Worm (Caenorhabditis elegans) whole organism, L1 larva: Measurements from ENCODE around the gene F53H1.3.

Experiments used
- C16A3.4 ChIP-seq: fragments of 150-350 bp; optimal IDR thresholded peaks from 2 replicates; lab custom pipeline; 2014; ENCODE audit warnings: missing biosample characterization, missing genetic modification characterization
- C34B4.2 ChIP-seq: sonication (generic microtip); optimal IDR thresholded peaks from 2 replicates; lab custom pipeline; 2017; ENCODE audit warnings: mild to moderate bottlenecking, missing genetic modification characterization, missing compliant biosample characterization
- alr-1 ChIP-seq: fragments of 200-800 bp; sonication (Bioruptor generic); optimal IDR thresholded peaks from 2 replicates; lab custom pipeline; 2018; ENCODE audit warnings: borderline replicate concordance, mild to moderate bottlenecking, missing genetic modification characterization, missing compliant biosample characterization
- aly-2 ChIP-seq: fragments of 150-350 bp; optimal IDR thresholded peaks from 2 replicates; lab custom pipeline; 2014; ENCODE audit warnings: missing biosample characterization, missing genetic modification characterization
- ama-1 ChIP-seq: fragments of 150-350 bp; optimal IDR thresholded peaks from 2 replicates; lab custom pipeline; 2014
- ceh-8 ChIP-seq: fragments of 200-800 bp; sonication (Bioruptor generic); optimal IDR thresholded peaks from 2 replicates; lab custom pipeline; 2018; ENCODE audit warnings: mild to moderate bottlenecking, missing genetic modification characterization, moderate library complexity, missing compliant biosample characterization
- ceh-88 ChIP-seq: fragments of 200-800 bp; sonication (Bioruptor generic); IDR thresholded peaks from 2 replicates; pipeline ENCODE4 v1.3.6; 2022; ENCODE audit warnings: missing genetic modification characterization, missing compliant biosample characterization
- ces-1 ChIP-seq: fragments of 150-350 bp; optimal IDR thresholded peaks from 2 replicates; lab custom pipeline; 2014; ENCODE audit warnings: missing biosample characterization, missing genetic modification reagents, missing genetic modification characterization
- efl-1 ChIP-seq, 4 experiments: fragments of 150-350 bp; optimal IDR thresholded peaks in 3 of 4; peaks in 1 of 4; 1 replicate in 1 of 4; 2 replicates in 3 of 4; lab custom pipeline; 2014; ENCODE audit warnings: missing biosample characterization in 2 of 4, missing genetic modification characterization in 2 of 4, missing genetic modification reagents in 2 of 4
- efl-3 ChIP-seq: fragments of 200-800 bp; sonication (Bioruptor generic); optimal IDR thresholded peaks from 2 replicates; lab custom pipeline; 2018; ENCODE audit warnings: mild to moderate bottlenecking, missing genetic modification characterization, missing compliant biosample characterization
- fkh-10 ChIP-seq: sonication (generic microtip); optimal IDR thresholded peaks from 2 replicates; lab custom pipeline; 2017; ENCODE audit warnings: missing biosample characterization, missing genetic modification reagents, missing genetic modification characterization
- fkh-4 ChIP-seq: sonication (generic microtip); optimal IDR thresholded peaks from 2 replicates; lab custom pipeline; 2016; ENCODE audit warnings: missing compliant biosample characterization, missing genetic modification characterization, borderline replicate concordance
- hlh-4 ChIP-seq: sonication (generic microtip); optimal IDR thresholded peaks from 2 replicates; lab custom pipeline; 2016; ENCODE audit warnings: mild to moderate bottlenecking, missing genetic modification characterization, missing compliant biosample characterization
- irx-1 ChIP-seq: sonication (generic microtip); optimal IDR thresholded peaks from 2 replicates; lab custom pipeline; 2016; ENCODE audit warnings: missing genetic modification characterization, missing compliant biosample characterization
- lin-13 ChIP-seq: fragments of 150-350 bp; optimal IDR thresholded peaks from 2 replicates; lab custom pipeline; 2014; ENCODE audit warnings: missing biosample characterization, missing genetic modification reagents, missing genetic modification characterization
- lin-14 ChIP-seq: fragments of 200-800 bp; sonication (Bioruptor generic); optimal IDR thresholded peaks from 2 replicates; lab custom pipeline; 2018; ENCODE audit warnings: mild to moderate bottlenecking, missing genetic modification characterization, moderate library complexity, missing compliant biosample characterization
- lin-15B ChIP-seq: fragments of 150-350 bp; sonication (generic microtip); optimal IDR thresholded peaks from 3 replicates; lab custom pipeline; 2014; ENCODE audit warnings: missing biosample characterization, missing genetic modification characterization
- lin-35 ChIP-seq, 2 experiments: fragments of 150-350 bp; optimal IDR thresholded peaks; 2 replicates each; lab custom pipeline; 2014; ENCODE audit warnings: missing biosample characterization in 2 of 2, missing genetic modification characterization in 2 of 2, missing genetic modification reagents in 2 of 2
- lin-39 ChIP-seq: fragments of 150-350 bp; optimal IDR thresholded peaks from 2 replicates; lab custom pipeline; 2014; ENCODE audit warnings: missing biosample characterization, missing genetic modification reagents, missing genetic modification characterization
- lsy-2 ChIP-seq, 2 experiments: fragments of 150-350 bp; optimal IDR thresholded peaks; 2 replicates each; lab custom pipeline; 2014; ENCODE audit warnings: missing biosample characterization in 2 of 2, missing genetic modification characterization in 2 of 2
- mef-2 ChIP-seq: fragments of 150-350 bp; optimal IDR thresholded peaks from 2 replicates; lab custom pipeline; 2014; ENCODE audit warnings: missing biosample characterization, missing genetic modification characterization
- mep-1 ChIP-seq: fragments of 150-350 bp; optimal IDR thresholded peaks from 2 replicates; lab custom pipeline; 2014; ENCODE audit warnings: missing biosample characterization, missing genetic modification characterization
- nhr-11 ChIP-seq: fragments of 150-350 bp; optimal IDR thresholded peaks from 2 replicates; lab custom pipeline; 2014; ENCODE audit warnings: missing biosample characterization, missing genetic modification characterization
- nhr-12 ChIP-seq: sonication (generic microtip); optimal IDR thresholded peaks from 2 replicates; lab custom pipeline; 2017; ENCODE audit warnings: missing biosample characterization, missing genetic modification characterization
- nhr-20 ChIP-seq: sonication (generic microtip); optimal IDR thresholded peaks from 2 replicates; lab custom pipeline; 2016; ENCODE audit warnings: mild to moderate bottlenecking, missing genetic modification characterization, missing compliant biosample characterization
- nhr-237 ChIP-seq: fragments of 150-350 bp; optimal IDR thresholded peaks from 2 replicates; lab custom pipeline; 2014; ENCODE audit warnings: missing biosample characterization, missing genetic modification characterization
- nhr-47 ChIP-seq: sonication (generic microtip); optimal IDR thresholded peaks from 2 replicates; lab custom pipeline; 2016; ENCODE audit warnings: mild to moderate bottlenecking, missing genetic modification characterization, moderate library complexity, missing compliant biosample characterization
- nhr-76 ChIP-seq: sonication (generic microtip); optimal IDR thresholded peaks from 2 replicates; lab custom pipeline; 2017; ENCODE audit warnings: missing biosample characterization, missing genetic modification characterization
- nhr-84 ChIP-seq: sonication (generic microtip); optimal IDR thresholded peaks from 2 replicates; lab custom pipeline; 2017; ENCODE audit warnings: missing biosample characterization, missing genetic modification characterization
- pag-3 ChIP-seq: sonication (generic microtip); optimal IDR thresholded peaks from 2 replicates; lab custom pipeline; 2017; ENCODE audit warnings: missing genetic modification characterization, mild to moderate bottlenecking, missing compliant biosample characterization, antibody characterized with exemption, borderline replicate concordance; ENCODE audit not compliant: insufficient read depth
- snu-23 ChIP-seq: sonication (generic microtip); optimal IDR thresholded peaks from 2 replicates; lab custom pipeline; 2016; ENCODE audit warnings: missing genetic modification characterization, missing compliant biosample characterization
- sox-4 ChIP-seq: sonication (generic microtip); optimal IDR thresholded peaks from 2 replicates; lab custom pipeline; 2016; ENCODE audit warnings: missing genetic modification characterization, missing compliant biosample characterization
- sptf-1 ChIP-seq: fragments of 150-350 bp; optimal IDR thresholded peaks from 2 replicates; lab custom pipeline; 2014; ENCODE audit warnings: missing biosample characterization, missing genetic modification characterization
- tlp-1 ChIP-seq: fragments of 150-350 bp; optimal IDR thresholded peaks from 2 replicates; lab custom pipeline; 2014; ENCODE audit warnings: missing biosample characterization, missing genetic modification characterization
- unc-62 ChIP-seq: fragments of 150-350 bp; optimal IDR thresholded peaks from 2 replicates; lab custom pipeline; 2014; ENCODE audit warnings: missing biosample characterization, missing genetic modification reagents, missing genetic modification characterization
- xbp-1 ChIP-seq: sonication (generic microtip); optimal IDR thresholded peaks from 2 replicates; lab custom pipeline; 2016; ENCODE audit warnings: missing genetic modification characterization, missing compliant biosample characterization
- zag-1 ChIP-seq: fragments of 150-350 bp; optimal IDR thresholded peaks from 2 replicates; lab custom pipeline; 2014; ENCODE audit warnings: missing biosample characterization, missing genetic modification characterization
- ztf-11 ChIP-seq, 2 experiments: sonication (generic microtip); optimal IDR thresholded peaks; 2 replicates each; lab custom pipeline; 2016 to 2017; ENCODE audit warnings: missing genetic modification characterization in 2 of 2, missing biosample characterization in 1 of 2, missing compliant biosample characterization in 1 of 2
- ztf-4 ChIP-seq: fragments of 150-350 bp; optimal IDR thresholded peaks from 2 replicates; lab custom pipeline; 2014; ENCODE audit warnings: missing biosample characterization, missing genetic modification characterization

F53H1.3 gene

DNA sequence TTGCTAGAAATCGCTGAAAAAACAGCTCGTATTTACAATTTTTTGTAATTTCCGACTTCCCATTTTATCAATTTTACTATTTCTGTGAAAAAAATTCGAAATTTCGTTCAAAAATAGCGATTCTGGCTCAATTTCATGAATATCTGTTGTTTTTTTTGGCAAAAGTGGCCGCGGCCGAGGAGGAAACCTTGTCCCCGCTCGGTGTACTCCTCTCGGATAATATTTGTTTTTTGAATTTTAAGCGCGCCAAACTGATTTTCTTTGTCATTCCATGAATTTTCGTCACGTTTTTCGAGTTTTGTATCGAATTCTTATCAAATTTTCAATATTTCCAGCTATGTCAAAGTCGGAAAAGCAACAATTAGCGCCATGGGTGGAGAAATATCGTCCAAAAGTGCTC is 18.0 kb downstream of the F53H1.3 start, which contains the start of gene rfc-2 (continued):
- TF ChIP-seq ces-1 (no peak), unc-62 (no peak), fkh-4 (tag; lab: Kevin White, UChicago) (peak; percentile 38), ztf-11 (tag; optimal IDR thresholded peaks at IDR 0.05; lab: Kevin White, UChicago) (peak in 1 of 2 experiments; percentile 61), fkh-10 (GFP tag; lab: Kevin White, UChicago) (no peak), ztf-4 (tag; lab: Kevin White, UChicago) (no peak), ama-1 (lab: Kevin White, UChicago) (no peak), efl-3 (GFP tag; lab: Kevin White, UChicago) (no peak), nhr-237 (tag; lab: Kevin White, UChicago) (no peak), lin-15B (tag; lab: Kevin White, UChicago) (peak; percentile 49), xbp-1 (peak; percentile 38), mef-2 (tag; lab: Kevin White, UChicago) (no peak), lin-14 (no peak), alr-1 (tag; lab: Kevin White, UChicago) (no peak), sptf-1 (tag; lab: Kevin White, UChicago) (no peak), nhr-12 (tag; lab: Kevin White, UChicago) (no peak), nhr-76 (tag; lab: Kevin White, UChicago) (no peak), lin-39 (tag; lab: Kevin White, UChicago) (no peak), efl-1 (optimal IDR thresholded peaks at IDR 0.05; lab: Kevin White, UChicago) (peak; percentile 40 to 67), efl-1 (GFP tag; optimal IDR thresholded peaks at IDR 0.05 in 1 of 2; lab: Kevin White, UChicago) (peak; percentile 76 to 94), hlh-4 (no peak), lin-13 (GFP tag; lab: Kevin White, UChicago) (no peak), nhr-47 (tag; lab: Kevin White, UChicago) (peak; percentile 50), ceh-8 (GFP tag; lab: Kevin White, UChicago) (no peak), lin-35 (GFP tag; optimal IDR thresholded peaks at IDR 0.05; lab: Kevin White, UChicago) (peak; percentile 55 to 68), snu-23 (GFP tag; lab: Kevin White, UChicago) (peak; percentile 48), lsy-2 (tag; optimal IDR thresholded peaks at IDR 0.05; lab: Kevin White, UChicago) (peak; percentile 38 to 46), C16A3.4 (tag; lab: Kevin White, UChicago) (no peak), nhr-20 (tag; lab: Kevin White, UChicago) (peak; percentile 20), ceh-88 (GFP tag; lab: Robert Waterston, UW) (no peak), zag-1 (tag; lab: Kevin White, UChicago) (no peak), pag-3 (tag; lab: Kevin White, UChicago) (no peak), aly-2 (no peak), C34B4.2 (no peak), nhr-84 (tag; lab: Kevin White, UChicago) (no peak)

DNA sequence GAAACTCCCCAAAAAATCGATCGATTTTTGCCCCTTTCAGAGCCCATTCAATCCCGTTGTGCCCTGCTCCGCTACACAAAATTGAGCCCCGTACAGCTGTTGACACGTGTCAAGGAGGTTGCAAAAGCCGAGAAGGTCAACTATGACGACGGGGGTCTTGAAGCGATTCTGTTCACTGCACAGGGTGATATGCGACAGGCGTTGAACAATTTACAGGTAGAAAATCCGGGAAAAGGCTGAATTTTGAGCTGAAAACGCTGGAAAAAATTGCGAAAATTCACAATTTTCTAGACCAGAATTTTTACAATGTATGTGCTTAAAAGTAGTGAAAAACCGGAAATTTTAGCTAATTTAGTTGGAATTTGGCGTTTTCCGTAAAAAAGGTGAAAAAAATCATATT is 20.4 kb downstream of the F53H1.3 start:
- TF ChIP-seq fkh-4 (tag; lab: Kevin White, UChicago) (no peak), lin-35 (GFP tag; optimal IDR thresholded peaks at IDR 0.05; lab: Kevin White, UChicago) (no peak), nhr-237 (tag; lab: Kevin White, UChicago) (no peak), irx-1 (tag; lab: Kevin White, UChicago) (no peak), ceh-88 (GFP tag; lab: Robert Waterston, UW) (no peak), zag-1 (tag; lab: Kevin White, UChicago) (no peak), mep-1 (no peak), sox-4 (tag; lab: Kevin White, UChicago) (no peak)

DNA sequence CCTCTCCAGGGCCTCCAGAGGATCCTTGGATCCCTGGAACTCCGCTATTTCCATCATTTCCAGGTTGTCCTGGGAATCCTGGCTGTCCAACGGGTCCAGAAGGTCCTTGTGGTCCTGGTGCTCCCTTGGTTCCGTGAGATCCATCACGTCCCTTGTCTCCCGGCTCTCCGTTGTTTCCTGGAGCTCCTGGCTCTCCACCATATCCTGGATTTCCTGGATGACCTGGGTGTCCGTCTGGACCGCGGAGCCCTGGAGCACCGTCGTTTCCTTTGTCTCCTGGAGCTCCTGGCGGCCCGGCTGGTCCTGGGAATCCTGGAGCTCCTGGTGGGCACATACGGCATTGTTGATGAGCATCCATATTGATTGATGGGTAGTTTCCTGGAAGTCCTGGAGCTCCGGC is 24.8 kb downstream of the F53H1.3 start:
- TF ChIP-seq ztf-4 (tag; lab: Kevin White, UChicago) (no peak), lin-14 (no peak), ceh-8 (GFP tag; lab: Kevin White, UChicago) (no peak), efl-1 (optimal IDR thresholded peaks at IDR 0.05; lab: Kevin White, UChicago) (no peak), efl-1 (GFP tag; optimal IDR thresholded peaks at IDR 0.05 in 1 of 2; lab: Kevin White, UChicago) (peak in 1 of 2 experiments; percentile 58), nhr-11 (tag; lab: Kevin White, UChicago) (no peak), tlp-1 (tag; lab: Kevin White, UChicago) (no peak)
